Fruit fly (Drosophila melanogaster) whole organism, prepupa: ENCODE data around the gene PolG2.
A peak's percentile ranks its signal among the peaks of the same experiment; 100 is the strongest.

ENCODE experiments used
- CG10631 ChIP-seq: fragments of 200-800 bp; sonication (Bioruptor generic); optimal IDR thresholded peaks from 2 replicates; lab custom pipeline; 2016; ENCODE audit warnings: missing biosample characterization, missing genetic modification characterization
- CG11762 ChIP-seq: fragments of 200-800 bp; sonication (Bioruptor generic); optimal IDR thresholded peaks from 3 replicates; lab custom pipeline; 2016; ENCODE audit warnings: missing biosample characterization, missing genetic modification characterization; ENCODE audit not compliant: insufficient read depth
- CG11902 ChIP-seq: fragments of 200-800 bp; sonication (Bioruptor generic); optimal IDR thresholded peaks from 3 replicates; lab custom pipeline; 2016; ENCODE audit warnings: missing biosample characterization, missing genetic modification characterization
- CG3032 ChIP-seq: fragments of 200-800 bp; optimal IDR thresholded peaks from 2 replicates; lab custom pipeline; 2019; ENCODE audit warnings: missing biosample characterization, mild to moderate bottlenecking, missing genetic modification characterization, moderate library complexity
- CG31627 ChIP-seq: fragments of 200-800 bp; sonication (Bioruptor generic); optimal IDR thresholded peaks from 3 replicates; lab custom pipeline; 2016; ENCODE audit warnings: missing biosample characterization, missing genetic modification characterization
- CG32006 ChIP-seq: fragments of 200-800 bp; sonication (Bioruptor generic); optimal IDR thresholded peaks from 3 replicates; lab custom pipeline; 2017; ENCODE audit warnings: missing biosample characterization, mild to moderate bottlenecking, missing genetic modification characterization
- CG3919 ChIP-seq: fragments of 200-800 bp; sonication (Bioruptor generic); optimal IDR thresholded peaks from 3 replicates; lab custom pipeline; 2016; ENCODE audit warnings: missing biosample characterization, missing genetic modification characterization
- CG6276 ChIP-seq: fragments of 200-800 bp; sonication (Bioruptor generic); optimal IDR thresholded peaks from 2 replicates; lab custom pipeline; 2017; ENCODE audit warnings: missing biosample characterization, mild to moderate bottlenecking, missing genetic modification characterization
- CG6792 ChIP-seq: fragments of 200-800 bp; sonication (Bioruptor generic); optimal IDR thresholded peaks from 3 replicates; lab custom pipeline; 2016; ENCODE audit warnings: missing biosample characterization, missing genetic modification characterization
- CG6854 ChIP-seq: fragments of 200-800 bp; sonication (Bioruptor generic); optimal IDR thresholded peaks from 2 replicates; lab custom pipeline; 2017; ENCODE audit warnings: missing biosample characterization, mild to moderate bottlenecking, missing genetic modification characterization
- CG7368 ChIP-seq: fragments of 200-800 bp; sonication (Bioruptor generic); optimal IDR thresholded peaks from 3 replicates; lab custom pipeline; 2016; ENCODE audit warnings: missing biosample characterization, missing genetic modification characterization
- CG8319 ChIP-seq: fragments of 200-800 bp; sonication (Bioruptor generic); optimal IDR thresholded peaks from 3 replicates; lab custom pipeline; 2016; ENCODE audit warnings: missing biosample characterization, missing genetic modification characterization
- CG9139 ChIP-seq: fragments of 200-800 bp; sonication (Bioruptor generic); optimal IDR thresholded peaks from 3 replicates; lab custom pipeline; 2017; ENCODE audit warnings: missing biosample characterization, mild to moderate bottlenecking, missing genetic modification characterization
- Eip75B ChIP-seq: fragments of 200-800 bp; sonication (Bioruptor generic); optimal IDR thresholded peaks from 3 replicates; lab custom pipeline; 2016; ENCODE audit warnings: missing biosample characterization, missing genetic modification characterization
- Ets96B ChIP-seq: fragments of 200-800 bp; optimal IDR thresholded peaks from 2 replicates; lab custom pipeline; 2019; ENCODE audit warnings: missing biosample characterization, mild to moderate bottlenecking, missing genetic modification characterization, moderate library complexity
- Hr39 ChIP-seq: fragments of 200-800 bp; sonication (Bioruptor generic); optimal IDR thresholded peaks from 2 replicates; lab custom pipeline; 2016; ENCODE audit warnings: missing biosample characterization, missing genetic modification characterization
- Hr4 ChIP-seq: fragments of 200-800 bp; sonication (Bioruptor generic); optimal IDR thresholded peaks from 3 replicates; lab custom pipeline; 2016; ENCODE audit warnings: missing biosample characterization, missing genetic modification characterization
- Lpt ChIP-seq: fragments of 200-800 bp; sonication (Bioruptor generic); optimal IDR thresholded peaks from 3 replicates; lab custom pipeline; 2016; ENCODE audit warnings: missing biosample characterization, missing genetic modification characterization
- OdsH ChIP-seq: fragments of 200-800 bp; sonication (Bioruptor generic); optimal IDR thresholded peaks from 3 replicates; lab custom pipeline; 2016; ENCODE audit warnings: missing biosample characterization, missing genetic modification characterization
- Smox ChIP-seq: fragments of 200-800 bp; sonication (Bioruptor generic); optimal IDR thresholded peaks from 3 replicates; lab custom pipeline; 2016; ENCODE audit warnings: missing biosample characterization, missing genetic modification characterization
- Sox15 ChIP-seq: fragments of 200-800 bp; sonication (Bioruptor generic); optimal IDR thresholded peaks from 3 replicates; lab custom pipeline; 2016; ENCODE audit warnings: missing biosample characterization, missing genetic modification characterization
- acj6 ChIP-seq: fragments of 200-800 bp; sonication (Bioruptor generic); optimal IDR thresholded peaks from 3 replicates; lab custom pipeline; 2016; ENCODE audit warnings: missing biosample characterization, missing genetic modification characterization
- dac ChIP-seq: fragments of 200-800 bp; sonication (Bioruptor generic); optimal IDR thresholded peaks from 2 replicates; lab custom pipeline; 2017; ENCODE audit warnings: missing biosample characterization, mild to moderate bottlenecking, missing genetic modification characterization
- dsx ChIP-seq: fragments of 200-800 bp; optimal IDR thresholded peaks from 3 replicates; lab custom pipeline; 2019; ENCODE audit warnings: missing biosample characterization, mild to moderate bottlenecking, missing genetic modification characterization, moderate library complexity; ENCODE audit not compliant: poor library complexity, severe bottlenecking
- fd85E ChIP-seq: fragments of 200-800 bp; sonication (Bioruptor generic); optimal IDR thresholded peaks from 3 replicates; lab custom pipeline; 2016; ENCODE audit warnings: missing biosample characterization, missing genetic modification characterization
- fkh ChIP-seq: fragments of 200-800 bp; sonication (Bioruptor generic); optimal IDR thresholded peaks from 3 replicates; lab custom pipeline; 2017; ENCODE audit warnings: missing biosample characterization, mild to moderate bottlenecking, missing genetic modification characterization, moderate library complexity
- net ChIP-seq: fragments of 200-800 bp; sonication (Bioruptor generic); optimal IDR thresholded peaks from 3 replicates; lab custom pipeline; 2016; ENCODE audit warnings: missing biosample characterization, missing genetic modification characterization
- salr ChIP-seq, 2 experiments: fragments of 200-800 bp; sonication (Bioruptor generic); optimal IDR thresholded peaks; 3 replicates each; lab custom pipeline; 2016 to 2018; ENCODE audit warnings: missing biosample characterization in 2 of 2, missing genetic modification characterization in 2 of 2, mild to moderate bottlenecking in 1 of 2
- ss ChIP-seq, 2 experiments: fragments of 200-800 bp; sonication (Bioruptor generic); optimal IDR thresholded peaks; 2 replicates in 1 of 2; 3 replicates in 1 of 2; lab custom pipeline; 2017 to 2018; ENCODE audit warnings: mild to moderate bottlenecking in 2 of 2, missing biosample characterization in 2 of 2, missing genetic modification characterization in 2 of 2, moderate library complexity in 1 of 2
- svp ChIP-seq: fragments of 200-800 bp; sonication (Bioruptor generic); peaks from one replicate; lab custom pipeline; 2016; ENCODE audit warnings: missing biosample characterization, missing genetic modification characterization
- topi ChIP-seq: fragments of 200-800 bp; sonication (Bioruptor generic); optimal IDR thresholded peaks from 3 replicates; lab custom pipeline; 2016; ENCODE audit warnings: missing biosample characterization, missing genetic modification characterization
- vri ChIP-seq: fragments of 200-800 bp; sonication (Bioruptor generic); optimal IDR thresholded peaks from 3 replicates; lab custom pipeline; 2016; ENCODE audit warnings: missing biosample characterization, mild to moderate bottlenecking, missing genetic modification characterization

The PolG2 gene

dm6 chr2L:13869400-13869799, 36.5 kb upstream of the PolG2 start:
- no peak for TF ChIP-seq CG9139 (GFP tag; lab: Kevin White, UChicago)
- peak in 1 of 2 experiments; percentile 67 for TF ChIP-seq ss (GFP tag; optimal IDR thresholded peaks at IDR 0.05; lab: Kevin White, UChicago)

- TF ChIP-seq CG11902 (GFP tag; lab: Kevin White, UChicago) (no peak), Eip75B (GFP tag; lab: Kevin White, UChicago) (no peak), CG11762 (no peak), Hr39 (GFP tag; lab: Kevin White, UChicago) (no peak), CG10631 (GFP tag; lab: Kevin White, UChicago) (no peak), CG3032 (no peak)
Measured at dm6 chr2L:13867653-13868052, 34.7 kb upstream of the PolG2 start.

DNA sequence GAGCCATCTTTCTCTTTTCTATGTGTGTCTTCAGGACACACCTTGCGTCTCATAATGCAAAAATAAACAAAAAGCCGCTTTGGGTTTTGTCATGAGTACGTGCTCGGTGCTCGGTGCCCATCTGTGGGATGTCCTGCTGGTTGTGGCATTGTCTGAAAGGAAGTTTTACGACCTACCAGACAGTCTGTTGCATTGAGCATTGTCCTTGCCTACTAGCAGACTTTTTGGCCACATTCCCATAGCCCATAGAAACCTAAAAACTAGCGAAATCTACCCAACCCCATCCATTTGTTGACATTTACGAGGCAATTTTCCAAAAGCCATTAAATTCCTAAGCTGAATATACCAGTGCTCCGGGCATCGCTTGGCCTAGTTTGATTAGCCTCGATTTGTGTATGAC, 18.2 kb upstream of the PolG2 start:
- TF ChIP-seq CG7368 (GFP tag; lab: Kevin White, UChicago) (no peak), CG11902 (GFP tag; lab: Kevin White, UChicago) (no peak), Hr39 (GFP tag; lab: Kevin White, UChicago) (no peak), fkh (no peak), acj6 (GFP tag; lab: Kevin White, UChicago) (no peak)

dm6 chr2L:13849125-13849524, 16.2 kb upstream of the PolG2 start, which contains the start of gene CG7968:
Gene CG7968, plus strand, starts transcription at chr2L:13849400.
- TF ChIP-seq OdsH (no peak), Hr4 (GFP tag; lab: Kevin White, UChicago) (no peak), salr (GFP tag; optimal IDR thresholded peaks at IDR 0.05; lab: Kevin White, UChicago) (no peak), Lpt (GFP tag; lab: Kevin White, UChicago) (no peak)

DNA sequence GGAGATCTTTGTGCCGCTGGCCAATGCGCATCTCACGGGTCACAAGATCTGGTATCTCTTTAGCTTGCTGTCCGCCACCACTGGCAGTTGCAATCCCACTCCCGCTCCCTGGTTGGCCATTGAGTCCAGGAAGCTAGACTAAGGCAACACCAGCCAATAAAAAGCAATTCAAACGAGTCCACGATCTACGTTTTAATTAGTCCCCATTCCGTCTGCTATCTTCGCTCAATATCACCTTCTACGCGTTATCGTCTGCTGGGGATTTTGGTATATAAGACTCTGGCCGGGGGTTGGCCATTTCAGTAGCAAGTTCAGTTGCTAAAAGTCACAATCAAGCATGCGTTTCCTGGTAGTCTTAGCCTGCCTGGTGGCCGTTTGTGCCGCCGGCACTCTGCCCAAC, 14.7 kb upstream of the PolG2 start, which contains the start of gene CG7953:
CG7953 (plus strand) TSS at position 301 of the 400 bp plus-strand sequence.
- TF ChIP-seq CG3919 (no peak), Smox (GFP tag; lab: Kevin White, UChicago) (no peak), svp (GFP tag; lab: Kevin White, UChicago) (no peak), CG31627 (GFP tag; lab: Kevin White, UChicago) (no peak), Sox15 (no peak), dsx (GFP tag; lab: Kevin White, UChicago) (no peak), Ets96B (tag; lab: Kevin White, UChicago) (no peak), net (GFP tag; lab: Kevin White, UChicago) (no peak), CG32006 (GFP tag; lab: Kevin White, UChicago) (no peak), vri (GFP tag; lab: Kevin White, UChicago) (no peak), CG8319 (GFP tag; lab: Kevin White, UChicago) (no peak), CG6854 (GFP tag; lab: Kevin White, UChicago) (no peak), fd85E (GFP tag; lab: Kevin White, UChicago) (no peak), CG9139 (GFP tag; lab: Kevin White, UChicago) (no peak), topi (no peak), CG6792 (GFP tag; lab: Kevin White, UChicago) (no peak), dac (GFP tag; lab: Kevin White, UChicago) (no peak), CG6276 (GFP tag; lab: Kevin White, UChicago) (no peak)

dm6 chr2L:13846239-13846802, 13.4 kb upstream of the PolG2 start, which contains the start of gene CG7916:
Gene CG7916, plus strand, starts transcription at chr2L:13846752.
- TF ChIP-seq vri (GFP tag; lab: Kevin White, UChicago) (peak; percentile 33), CG11902 (GFP tag; lab: Kevin White, UChicago) (no peak)
